Worm (Caenorhabditis elegans): ENCODE data around the gene F19C6.4.
A peak's percentile ranks its signal among the peaks of the same experiment; 100 is the strongest.

Gene F19C6.4

ce11 chrX:10017975-10018654 lies at the start of gene F19C6.4:
Gene F19C6.4 (minus strand): TSS chrX:10018025.
- peak; percentile 4 for TF ChIP-seq sma-9 (GFP tag; optimal IDR thresholded peaks at IDR 0.05)
- no peak for TF ChIP-seq sma-9 (tag; optimal IDR thresholded peaks at IDR 0.05)
- TF ChIP-seq skn-1 (tag; optimal IDR thresholded peaks at IDR 0.05): no peak

ce11 chrX:10060475-10061011 lies 42.7 kb upstream of the F19C6.4 start, which contains the start of gene ZC373.3:
Gene ZC373.3 (plus strand): TSS chrX:10060525.
- TF ChIP-seq nhr-21 (tag; optimal IDR thresholded peaks at IDR 0.05): no peak
- TF ChIP-seq gmeb-1 (tag; optimal IDR thresholded peaks at IDR 0.05): no peak
- TF ChIP-seq crh-2 (tag; optimal IDR thresholded peaks at IDR 0.05): no peak
- TF ChIP-seq nhr-6 (tag; optimal IDR thresholded peaks at IDR 0.05): no peak
- no peak for TF ChIP-seq skn-1 (tag; optimal IDR thresholded peaks at IDR 0.05)
- no peak for TF ChIP-seq aly-2 (tag; optimal IDR thresholded peaks at IDR 0.05)
- TF ChIP-seq zag-1 (tag; optimal IDR thresholded peaks at IDR 0.05): no peak
- TF ChIP-seq ZK546.5 (tag; optimal IDR thresholded peaks at IDR 0.05): no peak
- no peak for TF ChIP-seq lin-13 (GFP tag; optimal IDR thresholded peaks at IDR 0.05)
- no peak for TF ChIP-seq unc-39 (tag; optimal IDR thresholded peaks at IDR 0.05)
- no peak for TF ChIP-seq ztf-4 (tag; optimal IDR thresholded peaks at IDR 0.05)
- no peak for TF ChIP-seq ama-1 (optimal IDR thresholded peaks at IDR 0.05)
- TF ChIP-seq ztf-11 (tag; optimal IDR thresholded peaks at IDR 0.05): no peak
- no peak for TF ChIP-seq sma-9 (GFP tag; optimal IDR thresholded peaks at IDR 0.05)
- TF ChIP-seq sma-9 (tag; optimal IDR thresholded peaks at IDR 0.05): no peak
- no peak for TF ChIP-seq sem-4 (tag; optimal IDR thresholded peaks at IDR 0.05)
- no peak for TF ChIP-seq R02D3.7 (tag; optimal IDR thresholded peaks at IDR 0.05)
- no peak for TF ChIP-seq snpc-4 (tag; optimal IDR thresholded peaks at IDR 0.05)
- no peak for TF ChIP-seq ceh-82 (tag; optimal IDR thresholded peaks at IDR 0.05)
- TF ChIP-seq F13H6.1 (tag; optimal IDR thresholded peaks at IDR 0.05): no peak

ce11 chrX:10058332-10058731 lies 40.5 kb upstream of the F19C6.4 start, which contains the start of gene ZC373.2:
Gene ZC373.2 (minus strand): TSS chrX:10058432.
- no peak for TF ChIP-seq nhr-25 (tag; optimal IDR thresholded peaks at IDR 0.05)
- no peak for TF ChIP-seq ZK546.5 (tag; optimal IDR thresholded peaks at IDR 0.05)
- TF ChIP-seq egl-27 (tag; optimal IDR thresholded peaks at IDR 0.05): no peak
- no peak for TF ChIP-seq sma-9 (GFP tag; optimal IDR thresholded peaks at IDR 0.05)
- TF ChIP-seq sma-9 (tag; optimal IDR thresholded peaks at IDR 0.05): no peak
- TF ChIP-seq nhr-237 (tag; optimal IDR thresholded peaks at IDR 0.05): no peak
- TF ChIP-seq zag-1 (tag; optimal IDR thresholded peaks at IDR 0.05): no peak
- TF ChIP-seq nhr-77 (tag; optimal IDR thresholded peaks at IDR 0.05): no peak
- no peak for TF ChIP-seq crh-2 (tag; optimal IDR thresholded peaks at IDR 0.05)
- no peak for TF ChIP-seq mab-5 (tag; optimal IDR thresholded peaks at IDR 0.05)
- no peak for TF ChIP-seq ceh-82 (tag; optimal IDR thresholded peaks at IDR 0.05)
- TF ChIP-seq nhr-10 (tag; optimal IDR thresholded peaks at IDR 0.05): no peak
- TF ChIP-seq lin-11 (tag; optimal IDR thresholded peaks at IDR 0.05): no peak
- TF ChIP-seq fos-1 (tag; optimal IDR thresholded peaks at IDR 0.05): no peak
- no peak for TF ChIP-seq nhr-11 (tag; optimal IDR thresholded peaks at IDR 0.05)
- no peak for TF ChIP-seq alr-1 (tag; optimal IDR thresholded peaks at IDR 0.05)
- TF ChIP-seq sem-4 (tag; optimal IDR thresholded peaks at IDR 0.05): no peak

ce11 chrX:10054410-10054800 lies 36.6 kb upstream of the F19C6.4 start:
- TF ChIP-seq ama-1 (optimal IDR thresholded peaks at IDR 0.05): no peak
- TF ChIP-seq ceh-16 (tag; optimal IDR thresholded peaks at IDR 0.05): no peak
- TF ChIP-seq C34F6.9 (tag; optimal IDR thresholded peaks at IDR 0.05): no peak
- peak; percentile 33 for TF ChIP-seq blmp-1 (tag; optimal IDR thresholded peaks at IDR 0.05; ENCODE audit: insufficient read depth)
- TF ChIP-seq F13H6.1 (tag; optimal IDR thresholded peaks at IDR 0.05): no peak
- no peak for TF ChIP-seq lsy-2 (tag; optimal IDR thresholded peaks at IDR 0.05)
- no peak for TF ChIP-seq nhr-237 (tag; optimal IDR thresholded peaks at IDR 0.05)
- TF ChIP-seq lin-11 (tag; optimal IDR thresholded peaks at IDR 0.05): no peak
- TF ChIP-seq crh-2 (tag; optimal IDR thresholded peaks at IDR 0.05): no peak
- no peak for TF ChIP-seq sem-4 (tag; optimal IDR thresholded peaks at IDR 0.05)
- peak; percentile 55 for TF ChIP-seq fos-1 (tag; optimal IDR thresholded peaks at IDR 0.05)
- no peak for TF ChIP-seq unc-62 (GFP tag; optimal IDR thresholded peaks at IDR 0.05)
- TF ChIP-seq mab-5 (tag; optimal IDR thresholded peaks at IDR 0.05): no peak
- TF ChIP-seq skn-1 (tag; optimal IDR thresholded peaks at IDR 0.05): no peak
- no peak for TF ChIP-seq alr-1 (tag; optimal IDR thresholded peaks at IDR 0.05)
